Fruit fly (Drosophila melanogaster) whole organism, prepupa: ENCODE data around the gene CG46383.

Experiments used
- CG10669 ChIP-seq: fragments of 200-800 bp; sonication (Bioruptor generic); optimal IDR thresholded peaks from 3 replicates; lab custom pipeline; 2018; ENCODE audit warnings: missing biosample characterization, mild to moderate bottlenecking, missing genetic modification characterization, moderate library complexity
- CG31627 ChIP-seq: fragments of 200-800 bp; sonication (Bioruptor generic); optimal IDR thresholded peaks from 3 replicates; lab custom pipeline; 2016; ENCODE audit warnings: missing biosample characterization, missing genetic modification characterization
- Eip93F ChIP-seq: fragments of 200-800 bp; sonication (Bioruptor generic); optimal IDR thresholded peaks from 2 replicates; lab custom pipeline; 2016; ENCODE audit warnings: missing biosample characterization, mild to moderate bottlenecking, missing genetic modification characterization
- Hr38 ChIP-seq: sonication (Bioruptor generic); optimal IDR thresholded peaks from 2 replicates; lab custom pipeline; 2016; ENCODE audit warnings: missing biosample characterization, missing genetic modification characterization
- Hr4 ChIP-seq: fragments of 200-800 bp; sonication (Bioruptor generic); optimal IDR thresholded peaks from 3 replicates; lab custom pipeline; 2016; ENCODE audit warnings: missing biosample characterization, missing genetic modification characterization
- Sox14 ChIP-seq: fragments of 200-800 bp; sonication (Bioruptor generic); optimal IDR thresholded peaks from 3 replicates; lab custom pipeline; 2016; ENCODE audit warnings: missing biosample characterization, missing genetic modification characterization
- dac ChIP-seq: fragments of 200-800 bp; sonication (Bioruptor generic); optimal IDR thresholded peaks from 2 replicates; lab custom pipeline; 2017; ENCODE audit warnings: missing biosample characterization, mild to moderate bottlenecking, missing genetic modification characterization
- esn ChIP-seq: fragments of 200-800 bp; sonication (Bioruptor generic); optimal IDR thresholded peaks from 2 replicates; lab custom pipeline; 2016; ENCODE audit warnings: missing biosample characterization, mild to moderate bottlenecking, missing genetic modification characterization, moderate library complexity
- fkh ChIP-seq: fragments of 200-800 bp; sonication (Bioruptor generic); optimal IDR thresholded peaks from 3 replicates; lab custom pipeline; 2017; ENCODE audit warnings: missing biosample characterization, mild to moderate bottlenecking, missing genetic modification characterization, moderate library complexity
- ss ChIP-seq, 2 experiments: fragments of 200-800 bp; sonication (Bioruptor generic); optimal IDR thresholded peaks; 2 replicates in 1 of 2; 3 replicates in 1 of 2; lab custom pipeline; 2017 to 2018; ENCODE audit warnings: mild to moderate bottlenecking in 2 of 2, missing biosample characterization in 2 of 2, missing genetic modification characterization in 2 of 2, moderate library complexity in 1 of 2

DNA sequence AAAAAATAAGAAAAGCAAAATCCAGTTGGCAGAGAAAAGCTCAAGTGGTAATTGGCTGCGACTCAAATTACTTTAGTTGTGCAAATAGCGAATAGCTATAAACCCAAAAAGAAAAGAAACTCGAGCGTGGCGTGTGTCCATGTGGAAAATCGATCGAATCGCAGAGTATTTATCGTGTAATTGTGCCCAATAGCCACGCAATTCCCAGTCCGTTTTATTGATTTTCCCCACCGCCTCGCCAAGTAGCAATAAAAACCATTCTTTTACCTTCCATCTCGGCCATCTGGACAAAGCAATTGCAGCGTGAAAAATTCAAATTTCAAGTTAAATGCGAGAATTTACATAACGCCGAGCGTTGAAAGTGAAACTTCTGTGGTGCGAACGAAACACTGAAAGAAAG is 15.2 kb downstream of the CG46383 start:
- TF ChIP-seq CG31627 (GFP tag; lab: Kevin White, UChicago) (no peak), dac (GFP tag; lab: Kevin White, UChicago) (no peak), Hr38 (no peak), Hr4 (no peak), Sox14 (GFP tag; lab: Kevin White, UChicago) (no peak), esn (GFP tag; lab: Kevin White, UChicago) (no peak), fkh (GFP tag; lab: Kevin White, UChicago) (no peak), ss (GFP tag; optimal IDR thresholded peaks at IDR 0.05; lab: Kevin White, UChicago) (no peak), Eip93F (GFP tag; lab: Kevin White, UChicago) (no peak), CG10669 (GFP tag; lab: Kevin White, UChicago) (no peak)
